Fruit fly (Drosophila melanogaster) whole organism, embryonic: ENCODE results near the gene CG8851.

Experiments
- ATbp ChIP-seq: fragments of 200-800 bp; sonication (Bioruptor generic); optimal IDR thresholded peaks from 2 replicates; lab custom pipeline; 2017; ENCODE audit warnings: missing biosample characterization, mild to moderate bottlenecking, missing genetic modification characterization, missing genetic modification reagents
- Blimp-1 ChIP-seq: fragments of 200-800 bp; sonication (Bioruptor generic); optimal IDR thresholded peaks from 3 replicates; lab custom pipeline; 2018; ENCODE audit warnings: missing biosample characterization, missing genetic modification characterization, mild to moderate bottlenecking, moderate library complexity, missing genetic modification reagents
- CG10147 ChIP-seq: fragments of 200-800 bp; sonication (Bioruptor generic); optimal IDR thresholded peaks from 2 replicates; lab custom pipeline; 2019; ENCODE audit warnings: missing biosample characterization, mild to moderate bottlenecking, missing genetic modification characterization, moderate library complexity
- CG1024 ChIP-seq: fragments of 200-800 bp; sonication (Bioruptor generic); IDR thresholded peaks from 2 replicates; pipeline ENCODE4 v1.3.6; 2022; ENCODE audit warnings: missing biosample characterization, missing genetic modification characterization
- CG10267 ChIP-seq: fragments of 200-800 bp; sonication (Bioruptor generic); optimal IDR thresholded peaks from 2 replicates; lab custom pipeline; 2018; ENCODE audit warnings: missing biosample characterization, mild to moderate bottlenecking, missing genetic modification characterization, moderate library complexity
- CG10462 ChIP-seq: fragments of 200-800 bp; sonication (Bioruptor generic); optimal IDR thresholded peaks from 2 replicates; lab custom pipeline; 2016; ENCODE audit warnings: missing biosample characterization, missing genetic modification characterization
- CG10979 ChIP-seq: fragments of 200-800 bp; sonication (Bioruptor generic); optimal IDR thresholded peaks from 2 replicates; lab custom pipeline; 2018; ENCODE audit warnings: missing biosample characterization, mild to moderate bottlenecking, missing genetic modification characterization, moderate library complexity
- CG11695 ChIP-seq: fragments of 200-800 bp; sonication (Bioruptor generic); IDR thresholded peaks from 3 replicates; pipeline ENCODE4 v1.3.6; 2022; ENCODE audit warnings: missing biosample characterization, missing genetic modification characterization
- CG14441 ChIP-seq: fragments of 200-800 bp; sonication (Bioruptor generic); IDR thresholded peaks from 2 replicates; pipeline ENCODE4 v1.3.6; 2022; ENCODE audit warnings: missing biosample characterization, missing genetic modification characterization
- CG15696 ChIP-seq: fragments of 200-800 bp; sonication (Bioruptor generic); optimal IDR thresholded peaks from 2 replicates; lab custom pipeline; 2019; ENCODE audit warnings: missing biosample characterization, mild to moderate bottlenecking, missing genetic modification characterization, moderate library complexity
- CG16815 ChIP-seq: fragments of 200-800 bp; sonication (Bioruptor generic); optimal IDR thresholded peaks from 3 replicates; lab custom pipeline; 2017; ENCODE audit warnings: missing biosample characterization, mild to moderate bottlenecking, missing genetic modification characterization
- CG18262 ChIP-seq: fragments of 200-800 bp; optimal IDR thresholded peaks from 3 replicates; lab custom pipeline; 2019; ENCODE audit warnings: missing biosample characterization, mild to moderate bottlenecking, missing genetic modification characterization, moderate library complexity
- CG2120 ChIP-seq: fragments of 200-800 bp; sonication (Bioruptor generic); optimal IDR thresholded peaks from 3 replicates; lab custom pipeline; 2016; ENCODE audit warnings: missing biosample characterization, missing genetic modification characterization
- CG2712 ChIP-seq: fragments of 200-800 bp; optimal IDR thresholded peaks from 3 replicates; lab custom pipeline; 2019; ENCODE audit warnings: missing biosample characterization, mild to moderate bottlenecking, missing genetic modification characterization, moderate library complexity
- CG31388 ChIP-seq: fragments of 200-800 bp; sonication (Bioruptor generic); optimal IDR thresholded peaks from 2 replicates; lab custom pipeline; 2016; ENCODE audit warnings: missing biosample characterization, missing genetic modification characterization
- CG4404 ChIP-seq: fragments of 200-800 bp; sonication (Bioruptor generic); IDR thresholded peaks from 2 replicates; pipeline ENCODE4 v1.3.6; 2022; ENCODE audit warnings: missing biosample characterization, missing genetic modification characterization
- CG7271 ChIP-seq: fragments of 200-800 bp; sonication (Bioruptor generic); optimal IDR thresholded peaks from 2 replicates; lab custom pipeline; 2018; ENCODE audit warnings: missing biosample characterization, mild to moderate bottlenecking, missing genetic modification characterization, moderate library complexity
- CG8290 ChIP-seq, 3 experiments: fragments of 200-800 bp; sonication (Bioruptor generic); optimal IDR thresholded peaks; 2 replicates each; lab custom pipeline; 2016 to 2019; ENCODE audit warnings: missing biosample characterization in 3 of 3, missing genetic modification characterization in 3 of 3, mild to moderate bottlenecking in 2 of 3, moderate library complexity in 1 of 3
- CG8359 ChIP-seq: fragments of 200-800 bp; sonication (Bioruptor generic); optimal IDR thresholded peaks from 2 replicates; lab custom pipeline; 2017; ENCODE audit warnings: missing biosample characterization, mild to moderate bottlenecking, missing genetic modification characterization, borderline replicate concordance
- Chrac-16 ChIP-seq: fragments of 200-800 bp; sonication (Bioruptor generic); optimal IDR thresholded peaks from 3 replicates; lab custom pipeline; 2016; ENCODE audit warnings: missing biosample characterization, missing genetic modification characterization
- Eip74EF ChIP-seq, 2 experiments: fragments of 200-800 bp in 1 of 2; fragments of >200 bp in 1 of 2; sonication (Bioruptor generic) in 1 of 2; optimal IDR thresholded peaks; 2 replicates each; lab custom pipeline; 2017 to 2019; ENCODE audit warnings: missing biosample characterization in 2 of 2, missing genetic modification characterization in 2 of 2, mild to moderate bottlenecking in 1 of 2, moderate library complexity in 1 of 2
- HLH4C ChIP-seq: fragments of 200-800 bp; sonication (Bioruptor generic); IDR thresholded peaks from 3 replicates; pipeline ENCODE4 v1.3.6; 2022; ENCODE audit warnings: missing biosample characterization, missing genetic modification characterization; ENCODE audit not compliant: partially characterized antibody
- HmgZ ChIP-seq: fragments of 200-800 bp; sonication (Bioruptor generic); optimal IDR thresholded peaks from 2 replicates; lab custom pipeline; 2018; ENCODE audit warnings: missing biosample characterization, mild to moderate bottlenecking, missing genetic modification characterization
- Hsf ChIP-seq: fragments of 200-800 bp; sonication (Bioruptor generic); optimal IDR thresholded peaks from 3 replicates; lab custom pipeline; 2016; ENCODE audit warnings: missing biosample characterization, missing genetic modification characterization
- Neu2 ChIP-seq: fragments of 200-800 bp; sonication (Bioruptor generic); optimal IDR thresholded peaks from 3 replicates; lab custom pipeline; 2016; ENCODE audit warnings: missing biosample characterization, missing genetic modification characterization, borderline replicate concordance
- Oaz ChIP-seq: fragments of 200-800 bp; sonication (Bioruptor generic); IDR thresholded peaks from 2 replicates; pipeline ENCODE4 v1.3.6; 2022; ENCODE audit warnings: missing biosample characterization, missing genetic modification characterization
- Rx ChIP-seq: fragments of 200-800 bp; sonication (Bioruptor generic); IDR thresholded peaks from 2 replicates; pipeline ENCODE4 v1.3.6; 2022; ENCODE audit warnings: missing biosample characterization, missing genetic modification characterization
- Six4 ChIP-seq: fragments of 200-800 bp; sonication (Bioruptor generic); optimal IDR thresholded peaks from 2 replicates; lab custom pipeline; 2016; ENCODE audit warnings: missing biosample characterization, missing genetic modification characterization
- Spps ChIP-seq: fragments of 200-800 bp; sonication (Bioruptor generic); optimal IDR thresholded peaks from 2 replicates; lab custom pipeline; 2018; ENCODE audit warnings: missing biosample characterization, mild to moderate bottlenecking, missing genetic modification characterization
- Sry-δ ChIP-seq: fragments of 200-800 bp; sonication (Bioruptor generic); optimal IDR thresholded peaks from 2 replicates; lab custom pipeline; 2016; ENCODE audit warnings: missing biosample characterization, missing genetic modification characterization
- Tbp ChIP-seq: fragments of >200 bp; optimal IDR thresholded peaks from 2 replicates; lab custom pipeline; 2018; ENCODE audit warnings: missing biosample characterization, missing genetic modification characterization
- ac ChIP-seq: fragments of 200-800 bp; sonication (Bioruptor generic); optimal IDR thresholded peaks from 3 replicates; lab custom pipeline; 2017; ENCODE audit warnings: missing biosample characterization, mild to moderate bottlenecking, missing genetic modification characterization
- ase ChIP-seq: fragments of 200-800 bp; sonication (Bioruptor generic); IDR thresholded peaks from 3 replicates; pipeline ENCODE4 v1.3.6; 2022; ENCODE audit warnings: missing biosample characterization, missing genetic modification characterization
- bcd ChIP-seq: fragments of 200-800 bp; sonication (Bioruptor generic); optimal IDR thresholded peaks from 2 replicates; lab custom pipeline; 2017; ENCODE audit warnings: missing biosample characterization, mild to moderate bottlenecking, missing genetic modification characterization
- cad ChIP-seq: fragments of >200 bp; optimal IDR thresholded peaks from 2 replicates; lab custom pipeline; 2017; ENCODE audit warnings: missing biosample characterization, missing genetic modification characterization
- cas ChIP-seq: fragments of 200-800 bp; sonication (Bioruptor generic); IDR thresholded peaks from 2 replicates; pipeline ENCODE4 v1.3.6; 2022; ENCODE audit warnings: missing biosample characterization, missing genetic modification characterization
- dan ChIP-seq: fragments of 200-800 bp; sonication (Bioruptor generic); IDR thresholded peaks from 2 replicates; pipeline ENCODE4 v1.3.6; 2022; ENCODE audit warnings: missing biosample characterization, missing genetic modification characterization
- dmrt11E ChIP-seq: fragments of 200-800 bp; sonication (Bioruptor generic); optimal IDR thresholded peaks from 3 replicates; lab custom pipeline; 2018; ENCODE audit warnings: missing biosample characterization, mild to moderate bottlenecking, missing genetic modification characterization, moderate library complexity
- fru ChIP-seq: fragments of >200 bp; optimal IDR thresholded peaks from 2 replicates; lab custom pipeline; 2017
- jumu ChIP-seq: fragments of 200-800 bp; sonication (Bioruptor generic); optimal IDR thresholded peaks from 3 replicates; lab custom pipeline; 2016; ENCODE audit warnings: missing biosample characterization, missing genetic modification characterization
- lmd ChIP-seq: fragments of 200-800 bp; sonication (Bioruptor generic); IDR thresholded peaks from 2 replicates; pipeline ENCODE4 v1.3.6; 2022; ENCODE audit warnings: missing biosample characterization, missing genetic modification characterization
- lov ChIP-seq, 2 experiments: fragments of 200-800 bp in 1 of 2; fragments of >200 bp in 1 of 2; sonication (Bioruptor generic) in 1 of 2; IDR thresholded peaks in 1 of 2; optimal IDR thresholded peaks in 1 of 2; 2 replicates in 1 of 2; 3 replicates in 1 of 2; pipeline versions ENCODE4 v1.3.6 to Lab custom; 2017 to 2022; ENCODE audit warnings: missing biosample characterization in 1 of 2, missing genetic modification characterization in 1 of 2
- odd ChIP-seq: fragments of 200-800 bp; sonication (Bioruptor generic); optimal IDR thresholded peaks from 2 replicates; lab custom pipeline; 2017; ENCODE audit warnings: missing biosample characterization, mild to moderate bottlenecking, missing genetic modification characterization
- p53 ChIP-seq: fragments of 200-800 bp; sonication (Bioruptor generic); optimal IDR thresholded peaks from 2 replicates; lab custom pipeline; 2016; ENCODE audit warnings: missing biosample characterization, missing genetic modification characterization
- pb ChIP-seq: fragments of 200-800 bp; sonication (Bioruptor generic); optimal IDR thresholded peaks from 3 replicates; lab custom pipeline; 2016; ENCODE audit warnings: missing biosample characterization, missing genetic modification characterization
- peb ChIP-seq: fragments of 200-800 bp; sonication (Bioruptor generic); IDR thresholded peaks from 2 replicates; pipeline ENCODE4 v1.3.6; 2022; ENCODE audit warnings: missing biosample characterization, missing genetic modification characterization
- phol ChIP-seq: fragments of 200-800 bp; sonication (Bioruptor generic); optimal IDR thresholded peaks from 3 replicates; lab custom pipeline; 2018; ENCODE audit warnings: missing biosample characterization, mild to moderate bottlenecking, missing genetic modification characterization, moderate library complexity
- psq ChIP-seq: fragments of 200-800 bp; sonication (Bioruptor generic); optimal IDR thresholded peaks from 2 replicates; lab custom pipeline; 2017; ENCODE audit warnings: missing biosample characterization, missing genetic modification characterization
- sens-2 ChIP-seq: fragments of 200-800 bp; sonication (Bioruptor generic); IDR thresholded peaks from 2 replicates; pipeline ENCODE4 v1.3.6; 2022; ENCODE audit warnings: missing biosample characterization, missing genetic modification characterization
- sr ChIP-seq: fragments of 200-800 bp; sonication (Bioruptor generic); IDR thresholded peaks from 3 replicates; pipeline ENCODE4 v1.3.6; 2022; ENCODE audit warnings: missing biosample characterization, missing genetic modification characterization
- tll ChIP-seq, 2 experiments: fragments of 200-800 bp in 1 of 2; fragments of >200 bp in 1 of 2; sonication (Bioruptor generic) in 1 of 2; optimal IDR thresholded peaks; 2 replicates each; lab custom pipeline; 2017 to 2019; ENCODE audit warnings: missing biosample characterization in 2 of 2, missing genetic modification characterization in 2 of 2, mild to moderate bottlenecking in 1 of 2, moderate library complexity in 1 of 2

Gene CG8851

DNA sequence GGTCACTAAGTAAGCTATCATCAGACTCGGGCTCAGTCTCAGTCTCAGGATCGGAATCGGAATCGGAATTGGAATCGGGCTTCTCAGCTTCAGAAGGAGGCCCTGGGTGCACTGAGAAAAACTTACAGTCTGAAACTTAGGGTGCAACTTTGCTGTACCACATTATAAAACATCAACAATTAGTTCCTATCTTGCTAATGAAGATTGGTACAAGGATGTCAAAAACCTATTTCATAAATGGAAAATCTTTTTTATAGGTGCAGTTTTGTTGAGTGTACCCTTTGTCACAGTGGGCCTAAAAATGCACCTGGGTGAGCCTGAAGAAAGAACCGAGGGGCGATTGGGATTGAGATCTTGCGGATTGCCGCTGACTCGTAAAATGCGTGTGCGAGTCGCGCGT, 33.3 kb downstream of the CG8851 start (continued):
- TF ChIP-seq dmrt11E (tag; lab: Kevin White, UChicago) (peak; percentile 23), cas (no peak), CG10267 (peak; percentile 4), jumu (GFP tag; lab: Kevin White, UChicago) (no peak), CG7271 (tag; lab: Kevin White, UChicago) (peak; percentile 38), CG2120 (no peak), p53 (GFP tag; lab: Kevin White, UChicago) (no peak), CG2712 (tag; lab: Kevin White, UChicago) (peak; percentile 19), CG31388 (no peak), lov (optimal IDR thresholded peaks at IDR 0.05; lab: Kevin White, UChicago) (no peak), lov (GFP tag; IDR thresholded peaks at IDR 0.05; lab: Robert Waterston, UW) (no peak), Spps (no peak), Six4 (no peak), Neu2 (GFP tag; lab: Kevin White, UChicago) (no peak), cad (GFP tag; lab: Kevin White, UChicago) (no peak), ase (no peak), bcd (GFP tag; lab: Kevin White, UChicago) (no peak), CG8290 (GFP tag; optimal IDR thresholded peaks at IDR 0.05; lab: Kevin White, UChicago) (no peak), CG8290 (tag; optimal IDR thresholded peaks at IDR 0.05; lab: Kevin White, UChicago) (no peak), CG11695 (no peak), CG4404 (GFP tag; lab: Robert Waterston, UW) (peak; percentile 59), psq (GFP tag; lab: Kevin White, UChicago) (no peak), Sry-δ (GFP tag; lab: Kevin White, UChicago) (no peak), CG1024 (GFP tag; lab: Robert Waterston, UW) (no peak), peb (no peak), CG16815 (peak; percentile 15), Blimp-1 (GFP tag; lab: Kevin White, UChicago) (no peak), CG15696 (tag; lab: Kevin White, UChicago) (peak; percentile 30), fru (lab: Kevin White, UChicago) (no peak), HmgZ (tag; lab: Kevin White, UChicago) (no peak), CG14441 (GFP tag; lab: Robert Waterston, UW) (no peak), Hsf (GFP tag; lab: Kevin White, UChicago) (no peak), ATbp (GFP tag; lab: Kevin White, UChicago) (no peak), dan (peak; percentile 37; the same call in 1 of the 2 replicates), ac (no peak), Oaz (no peak), Rx (GFP tag; lab: Robert Waterston, UW) (peak; percentile 21; the same call in 1 of the 2 replicates), odd (GFP tag; lab: Kevin White, UChicago) (no peak), pb (GFP tag; lab: Kevin White, UChicago) (no peak), phol (peak; percentile 17), tll (GFP tag; optimal IDR thresholded peaks at IDR 0.05; lab: Kevin White, UChicago) (no peak), Eip74EF (GFP tag; optimal IDR thresholded peaks at IDR 0.05; lab: Kevin White, UChicago) (no peak), lmd (GFP tag; lab: Robert Waterston, UW) (no peak), sens-2 (GFP tag; lab: Robert Waterston, UW) (no peak), CG10147 (GFP tag; lab: Kevin White, UChicago) (no peak), HLH4C (GFP tag; lab: Robert Waterston, UW) (no peak), CG8359 (GFP tag; lab: Kevin White, UChicago) (no peak), Chrac-16 (GFP tag; lab: Kevin White, UChicago) (peak; percentile 25), CG10462 (no peak), Tbp (GFP tag; lab: Kevin White, UChicago) (no peak), sr (no peak), CG18262 (tag; lab: Kevin White, UChicago) (no peak), CG10979 (tag; lab: Kevin White, UChicago) (peak; percentile 35)
